Fruit fly (Drosophila melanogaster): ENCODE data around the gene CG33995.

The CG33995 gene

DNA sequence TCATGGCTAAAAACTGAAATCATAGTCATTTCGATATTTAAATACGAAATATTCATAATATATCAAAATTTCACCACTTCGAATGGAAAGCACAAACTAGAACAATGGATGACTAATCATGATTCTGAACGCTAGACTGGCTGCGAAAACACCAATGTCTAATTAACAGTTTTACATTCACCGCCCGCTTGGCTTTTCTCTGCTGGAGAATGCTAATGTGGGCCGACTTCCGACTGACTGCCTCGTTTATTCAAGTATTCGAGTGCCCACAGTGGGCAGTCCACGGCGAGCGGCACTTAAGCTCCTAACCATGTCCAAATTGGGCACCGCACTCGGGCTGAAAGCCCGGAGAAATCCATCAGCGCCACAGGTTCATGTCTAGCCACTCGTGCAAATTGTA, 41.0 kb upstream of the CG33995 start:
- no peak for TF ChIP-seq tj (GFP tag; optimal IDR thresholded peaks at IDR 0.05)
- TF ChIP-seq pad (GFP tag; optimal IDR thresholded peaks at IDR 0.05): no peak
- TF ChIP-seq cnc (optimal IDR thresholded peaks at IDR 0.05): no peak
- TF ChIP-seq Mnt (GFP tag; optimal IDR thresholded peaks at IDR 0.05): no peak
- TF ChIP-seq CG1620 (GFP tag; optimal IDR thresholded peaks at IDR 0.05): no peak
- TF ChIP-seq Hr96 (GFP tag; optimal IDR thresholded peaks at IDR 0.05): no peak
- TF ChIP-seq Crg-1 (GFP tag; optimal IDR thresholded peaks at IDR 0.05): no peak
- no peak for TF ChIP-seq toe (GFP tag; optimal IDR thresholded peaks at IDR 0.05)
- no peak for TF ChIP-seq CG14711 (tag; optimal IDR thresholded peaks at IDR 0.05)
- TF ChIP-seq Clk (GFP tag; optimal IDR thresholded peaks at IDR 0.05): no peak
- TF ChIP-seq CG7045 (GFP tag; optimal IDR thresholded peaks at IDR 0.05): no peak
- no peak for TF ChIP-seq CG11617 (GFP tag; optimal IDR thresholded peaks at IDR 0.05)
- no peak for TF ChIP-seq CG7101 (tag; optimal IDR thresholded peaks at IDR 0.05)
- TF ChIP-seq ovo (GFP tag; optimal IDR thresholded peaks at IDR 0.05): no peak
- no peak for TF ChIP-seq CG33017 (tag; optimal IDR thresholded peaks at IDR 0.05)
- no peak for TF ChIP-seq bab1 (GFP tag; optimal IDR thresholded peaks at IDR 0.05)
- no peak for TF ChIP-seq CG12768 (GFP tag; optimal IDR thresholded peaks at IDR 0.05)

dm6 chr2L:5002711-5003402, 40.2 kb upstream of the CG33995 start:
- peak; percentile 97 for TF ChIP-seq kay (GFP tag; ENCODE audit: borderline replicate concordance)
- TF ChIP-seq Clk (GFP tag; optimal IDR thresholded peaks at IDR 0.05): peak; percentile 13
- TF ChIP-seq CG5204 (GFP tag; optimal IDR thresholded peaks at IDR 0.05): peak; percentile 7
- peak; percentile 54 for TF ChIP-seq CG11617 (GFP tag; optimal IDR thresholded peaks at IDR 0.05)
- peak; percentile 74 for TF ChIP-seq CG7045 (GFP tag; optimal IDR thresholded peaks at IDR 0.05)
- TF ChIP-seq Mnt (GFP tag; optimal IDR thresholded peaks at IDR 0.05): peak; percentile 32
- TF ChIP-seq ovo (GFP tag; optimal IDR thresholded peaks at IDR 0.05): no peak
- peak; percentile 70 for TF ChIP-seq cic (GFP tag; optimal IDR thresholded peaks at IDR 0.05)
- peak; percentile 36 for TF ChIP-seq Hr96 (GFP tag; optimal IDR thresholded peaks at IDR 0.05)
- peak; percentile 82 for TF ChIP-seq CG12768 (GFP tag; optimal IDR thresholded peaks at IDR 0.05)
- TF ChIP-seq pad (GFP tag; optimal IDR thresholded peaks at IDR 0.05): peak; percentile 39
- no peak for TF ChIP-seq cnc (optimal IDR thresholded peaks at IDR 0.05)
- TF ChIP-seq CG7101 (tag; optimal IDR thresholded peaks at IDR 0.05): peak; percentile 76
- TF ChIP-seq bab1 (GFP tag; optimal IDR thresholded peaks at IDR 0.05): peak; percentile 10
- TF ChIP-seq toe (GFP tag; optimal IDR thresholded peaks at IDR 0.05): peak; percentile 25
- peak; percentile 64 for TF ChIP-seq tj (GFP tag; optimal IDR thresholded peaks at IDR 0.05)
- no peak for TF ChIP-seq CG1620 (GFP tag; optimal IDR thresholded peaks at IDR 0.05)
- TF ChIP-seq CG33017 (tag; optimal IDR thresholded peaks at IDR 0.05): peak; percentile 85
- peak; percentile 29 for TF ChIP-seq Crg-1 (GFP tag; optimal IDR thresholded peaks at IDR 0.05)
- TF ChIP-seq CG14711 (tag; optimal IDR thresholded peaks at IDR 0.05): peak; percentile 52

DNA sequence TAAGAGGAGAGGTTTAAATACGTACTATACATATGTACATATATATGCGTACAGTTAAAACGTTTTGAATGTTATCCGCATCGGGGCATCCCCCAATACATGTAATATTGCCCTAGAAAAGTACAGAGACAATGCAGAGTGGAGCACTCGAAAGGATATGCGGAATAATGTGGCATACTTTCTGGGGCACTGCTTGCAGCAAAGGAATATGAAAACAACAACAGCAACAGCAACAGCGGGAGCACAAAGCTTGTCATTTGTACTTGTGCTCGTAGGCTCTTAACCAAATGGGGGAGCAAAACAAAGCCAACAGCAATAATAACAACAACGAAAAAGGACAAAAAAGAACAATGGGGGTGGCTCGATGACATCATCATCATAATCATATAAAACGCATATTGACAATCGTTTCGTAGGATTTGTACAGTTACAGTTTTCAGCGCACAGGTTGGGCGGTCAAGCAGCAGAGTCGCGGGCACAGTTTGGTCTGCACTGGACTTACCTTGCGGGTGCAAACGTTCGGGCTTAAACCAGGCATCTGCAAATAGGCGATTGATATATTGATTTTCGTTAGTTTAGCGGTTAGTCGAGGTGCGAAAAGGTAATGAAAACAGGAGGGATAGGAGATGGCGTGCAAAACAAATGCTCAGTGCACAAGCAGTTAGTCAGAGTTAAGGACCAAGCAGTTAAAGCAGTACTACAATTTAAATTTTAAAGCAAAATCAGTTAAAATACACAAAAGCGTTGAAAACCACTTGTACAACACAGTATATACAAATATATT, 39.2 kb upstream of the CG33995 start:
- TF ChIP-seq tj (GFP tag; optimal IDR thresholded peaks at IDR 0.05) (no peak), pad (GFP tag; optimal IDR thresholded peaks at IDR 0.05) (no peak), CG7101 (tag; optimal IDR thresholded peaks at IDR 0.05) (no peak), CG7045 (GFP tag; optimal IDR thresholded peaks at IDR 0.05) (no peak), cic (GFP tag; optimal IDR thresholded peaks at IDR 0.05) (no peak), CG5204 (GFP tag; optimal IDR thresholded peaks at IDR 0.05) (no peak), toe (GFP tag; optimal IDR thresholded peaks at IDR 0.05) (no peak), kay (GFP tag; ENCODE audit: borderline replicate concordance) (no peak), cnc (optimal IDR thresholded peaks at IDR 0.05) (no peak), Mnt (GFP tag; optimal IDR thresholded peaks at IDR 0.05) (no peak), Crg-1 (GFP tag; optimal IDR thresholded peaks at IDR 0.05) (no peak)

dm6 chr2L:5004677-5005463, 38.2 kb upstream of the CG33995 start:
- TF ChIP-seq CG11617 (GFP tag; optimal IDR thresholded peaks at IDR 0.05): peak; percentile 88
- TF ChIP-seq cnc (optimal IDR thresholded peaks at IDR 0.05): no peak
- peak; percentile 31 for TF ChIP-seq ovo (GFP tag; optimal IDR thresholded peaks at IDR 0.05)
- TF ChIP-seq Hr96 (GFP tag; optimal IDR thresholded peaks at IDR 0.05): peak; percentile 93
- no peak for TF ChIP-seq kay (GFP tag; ENCODE audit: borderline replicate concordance)
- peak; percentile 96 for TF ChIP-seq CG33017 (tag; optimal IDR thresholded peaks at IDR 0.05)
- TF ChIP-seq Crg-1 (GFP tag; optimal IDR thresholded peaks at IDR 0.05): peak; percentile 89
- TF ChIP-seq CG7045 (GFP tag; optimal IDR thresholded peaks at IDR 0.05): peak; percentile 97
- peak; percentile 80 for TF ChIP-seq pad (GFP tag; optimal IDR thresholded peaks at IDR 0.05)
- TF ChIP-seq CG14711 (tag; optimal IDR thresholded peaks at IDR 0.05): peak; percentile 90
- peak; percentile 96 for TF ChIP-seq CG5204 (GFP tag; optimal IDR thresholded peaks at IDR 0.05)
- peak; percentile 96 for TF ChIP-seq CG7101 (tag; optimal IDR thresholded peaks at IDR 0.05)
- TF ChIP-seq CG1620 (GFP tag; optimal IDR thresholded peaks at IDR 0.05): peak; percentile 78
- TF ChIP-seq cic (GFP tag; optimal IDR thresholded peaks at IDR 0.05): peak; percentile 69
- peak; percentile 48 for TF ChIP-seq tj (GFP tag; optimal IDR thresholded peaks at IDR 0.05)
- peak; percentile 76 for TF ChIP-seq Mnt (GFP tag; optimal IDR thresholded peaks at IDR 0.05)
- peak; percentile 89 for TF ChIP-seq bab1 (GFP tag; optimal IDR thresholded peaks at IDR 0.05)
- peak; percentile 97 for TF ChIP-seq CG12768 (GFP tag; optimal IDR thresholded peaks at IDR 0.05)
- peak; percentile 93 for TF ChIP-seq toe (GFP tag; optimal IDR thresholded peaks at IDR 0.05)
- TF ChIP-seq Clk (GFP tag; optimal IDR thresholded peaks at IDR 0.05): peak; percentile 95

dm6 chr2L:5005464-5005764, 37.7 kb upstream of the CG33995 start:
- TF ChIP-seq ovo (GFP tag; optimal IDR thresholded peaks at IDR 0.05) (no peak), CG14711 (tag; optimal IDR thresholded peaks at IDR 0.05) (no peak), Crg-1 (GFP tag; optimal IDR thresholded peaks at IDR 0.05) (no peak)

Data from whole organism, adult.